Fruit fly (Drosophila melanogaster): ENCODE data around the gene PolE2.

The PolE2 gene

dm6 chr3L:5922005-5922685 is 24.9 kb upstream of the PolE2 start, which contains the start of gene CG32407 (continued):
- TF ChIP-seq Eip93F (GFP tag; optimal IDR thresholded peaks at IDR 0.05) (no peak), CG4318 (GFP tag; optimal IDR thresholded peaks at IDR 0.05) (no peak)

DNA sequence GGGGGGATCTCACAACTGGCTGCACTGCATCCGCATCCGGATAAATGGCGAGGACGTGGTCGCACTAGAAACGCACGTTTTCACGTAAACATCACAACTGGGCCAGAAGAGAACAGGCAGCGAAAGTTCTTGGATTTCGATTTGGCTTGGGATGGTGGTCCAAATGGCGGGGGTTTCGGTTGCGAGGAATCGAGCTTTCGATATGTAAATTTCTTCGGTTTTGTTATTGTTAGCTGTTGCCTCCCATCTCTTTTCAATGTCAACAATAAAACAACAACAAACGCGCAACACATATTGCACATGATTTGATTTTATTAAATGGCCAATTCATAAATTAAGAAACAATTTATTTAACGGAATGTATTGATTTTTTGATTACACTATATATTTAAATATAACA is 24.0 kb upstream of the PolE2 start, which contains the start of gene PXo:
Gene PXo (minus strand): TSS at position 101 of the 400 bp plus-strand sequence.
- TF ChIP-seq CG8632 (GFP tag; optimal IDR thresholded peaks at IDR 0.05) (no peak), Hr38 (GFP tag; optimal IDR thresholded peaks at IDR 0.05) (no peak), CG34406 (GFP tag; optimal IDR thresholded peaks at IDR 0.05) (no peak), Eip93F (GFP tag; optimal IDR thresholded peaks at IDR 0.05) (no peak), CG1621 (tag; optimal IDR thresholded peaks at IDR 0.05) (no peak)

- TF ChIP-seq eg (GFP tag; IDR thresholded peaks at IDR 0.05) (0 out of 3 replicates have a peak, but pooled peaks have one; percentile 20), achi (GFP tag; optimal IDR thresholded peaks at IDR 0.05) (peak; percentile 61), Met (GFP tag; optimal IDR thresholded peaks at IDR 0.05) (no peak)
Measured at dm6 chr3L:5920778-5921177, 23.5 kb upstream of the PolE2 start.

DNA sequence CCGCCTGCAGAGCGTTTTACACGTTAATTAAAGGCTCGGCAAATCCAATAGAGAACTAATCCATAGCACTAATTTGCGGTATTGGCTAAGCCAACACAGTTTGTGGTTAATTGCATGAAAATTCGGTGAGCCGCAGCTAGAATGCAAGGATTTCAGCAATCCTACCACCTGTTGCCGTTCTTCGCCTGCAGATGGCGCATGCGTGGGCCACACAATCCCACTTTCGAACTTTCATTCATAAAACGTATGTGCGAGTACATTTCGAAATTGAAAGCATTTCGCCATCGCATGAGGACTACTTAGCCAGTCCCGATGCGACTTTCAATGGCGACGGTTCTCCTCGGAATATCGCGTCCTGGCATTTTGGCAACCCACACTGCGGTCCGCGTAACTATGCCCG is 9.8 kb upstream of the PolE2 start, which contains the start of gene CG13288:
Gene CG13288 (plus strand): TSS at position 305 of the 400 bp plus-strand sequence.
- TF ChIP-seq eg (GFP tag; IDR thresholded peaks at IDR 0.05) (no peak), acj6 (GFP tag; optimal IDR thresholded peaks at IDR 0.05) (no peak), CG8319 (GFP tag; optimal IDR thresholded peaks at IDR 0.05) (no peak), CG31627 (GFP tag; optimal IDR thresholded peaks at IDR 0.05) (no peak), svp (GFP tag) (no peak), Eip93F (GFP tag; optimal IDR thresholded peaks at IDR 0.05) (no peak), Gug (GFP tag; IDR thresholded peaks at IDR 0.05) (no peak), CG3032 (tag; optimal IDR thresholded peaks at IDR 0.05) (no peak), CG34406 (GFP tag; optimal IDR thresholded peaks at IDR 0.05) (no peak), CG8632 (GFP tag; optimal IDR thresholded peaks at IDR 0.05) (no peak)

dm6 chr3L:5906599-5906998 is 9.4 kb upstream of the PolE2 start, which contains the start of gene CG10486:
CG10486 (minus strand) TSS chr3L:5906699.
- no peak for TF ChIP-seq lz (GFP tag; optimal IDR thresholded peaks at IDR 0.05)
- TF ChIP-seq CG8632 (GFP tag; optimal IDR thresholded peaks at IDR 0.05) = no peak
- no peak for TF ChIP-seq CG3919 (GFP tag; optimal IDR thresholded peaks at IDR 0.05)
- no peak for TF ChIP-seq CG6163 (GFP tag; IDR thresholded peaks at IDR 0.05)
- no peak for TF ChIP-seq CG15336 (GFP tag; IDR thresholded peaks at IDR 0.05)
- no peak for TF ChIP-seq CG9139 (GFP tag; optimal IDR thresholded peaks at IDR 0.05)

- TF ChIP-seq cyc (GFP tag; optimal IDR thresholded peaks at IDR 0.05) (no peak), Sox15 (GFP tag; optimal IDR thresholded peaks at IDR 0.05) (no peak), vri (GFP tag; optimal IDR thresholded peaks at IDR 0.05) (no peak), Gug (GFP tag; IDR thresholded peaks at IDR 0.05) (no peak), CG4318 (GFP tag; optimal IDR thresholded peaks at IDR 0.05) (no peak), svp (GFP tag) (no peak), Ets96B (tag; optimal IDR thresholded peaks at IDR 0.05) (no peak), CG11762 (GFP tag; optimal IDR thresholded peaks at IDR 0.05; ENCODE audit: insufficient read depth) (no peak), Met (GFP tag; optimal IDR thresholded peaks at IDR 0.05) (no peak), CG8319 (GFP tag; optimal IDR thresholded peaks at IDR 0.05) (no peak), Sox102F (GFP tag; optimal IDR thresholded peaks at IDR 0.05) (no peak), fd85E (GFP tag; optimal IDR thresholded peaks at IDR 0.05) (no peak), CG7368 (GFP tag; optimal IDR thresholded peaks at IDR 0.05) (no peak), Hr4 (GFP tag; optimal IDR thresholded peaks at IDR 0.05) (no peak), net (GFP tag; optimal IDR thresholded peaks at IDR 0.05) (no peak), CG9139 (GFP tag; optimal IDR thresholded peaks at IDR 0.05) (no peak), CG6792 (GFP tag; optimal IDR thresholded peaks at IDR 0.05) (no peak), Smox (GFP tag; optimal IDR thresholded peaks at IDR 0.05) (no peak)
Measured at dm6 chr3L:5903955-5904354, 6.7 kb upstream of the PolE2 start, which contains the start of gene CG32413. CG32413 (minus strand) TSS chr3L:5904055.

Data from whole organism, prepupa.